Worm (Caenorhabditis elegans) whole organism, midembryonic: ENCODE results near the gene C56G2.4.

Experiments used
- T22C8.4 ChIP-seq: fragments of 200-800 bp; sonication (Bioruptor generic); IDR thresholded peaks from 2 replicates; pipeline ENCODE4 v1.3.6; 2022; ENCODE audit warnings: missing genetic modification characterization, missing compliant biosample characterization
- cog-1 ChIP-seq: sonication (generic microtip); optimal IDR thresholded peaks from 2 replicates; lab custom pipeline; 2016; ENCODE audit warnings: missing genetic modification characterization, missing compliant biosample characterization
- flt-1 ChIP-seq: fragments of 200-800 bp; sonication (Bioruptor generic); IDR thresholded peaks from 2 replicates; pipeline ENCODE4 v1.3.6; 2022; ENCODE audit warnings: missing genetic modification characterization, missing compliant biosample characterization
- klf-2 ChIP-seq: fragments of 200-800 bp; sonication (Bioruptor generic); conservative IDR thresholded peaks from 2 replicates; pipeline ENCODE4 v1.3.6; 2022; ENCODE audit warnings: missing genetic modification reagents, missing genetic modification characterization, missing compliant biosample characterization
- med-1 ChIP-seq: sonication (generic microtip); optimal IDR thresholded peaks from 2 replicates; lab custom pipeline; 2017; ENCODE audit warnings: missing genetic modification characterization, mild to moderate bottlenecking, missing compliant biosample characterization, antibody characterized with exemption, missing genetic modification reagents; ENCODE audit not compliant: insufficient read depth
- tab-1 ChIP-seq: fragments of 200-800 bp; sonication (Bioruptor generic); IDR thresholded peaks from 2 replicates; pipeline ENCODE4 v1.3.6; 2022; ENCODE audit warnings: missing genetic modification characterization, missing compliant biosample characterization
- ztf-29 ChIP-seq: fragments of 200-800 bp; sonication (Bioruptor generic); IDR thresholded peaks from 2 replicates; pipeline ENCODE4 v1.3.6; 2022; ENCODE audit warnings: missing genetic modification reagents, missing genetic modification characterization, missing compliant biosample characterization

ce11 chrIII:6355359-6355758 is 23.8 kb downstream of the C56G2.4 start:
- no peak for TF ChIP-seq klf-2 (GFP tag; lab: Robert Waterston, UW)
- no peak for TF ChIP-seq tab-1 (GFP tag; lab: Robert Waterston, UW)
- no peak for TF ChIP-seq med-1
- no peak for TF ChIP-seq cog-1 (tag; lab: Kevin White, UChicago)
- TF ChIP-seq T22C8.4 (GFP tag; lab: Robert Waterston, UW) = no peak
- no peak for TF ChIP-seq flt-1 (GFP tag; lab: Robert Waterston, UW)
- TF ChIP-seq ztf-29 (GFP tag; lab: Robert Waterston, UW) = no peak
